Fruit fly (Drosophila melanogaster): ENCODE data around the gene Nepl14.
A peak's percentile ranks its signal among the peaks of the same experiment; 100 is the strongest.

The Nepl14 gene

dm6 chr3R:22760988-22761387 lies 2.5 kb downstream of the Nepl14 start, which contains the start of gene Nepl13:
Nepl13 (minus strand) TSS chr3R:22761076.
- no peak for TF ChIP-seq noc (tag; optimal IDR thresholded peaks at IDR 0.05)

- no peak for TF ChIP-seq noc (tag; optimal IDR thresholded peaks at IDR 0.05)
These were observed 6.4 kb downstream of the Nepl14 start for dm6 chr3R:22757117-22757516.

- TF ChIP-seq noc (tag; optimal IDR thresholded peaks at IDR 0.05): no peak
These were observed 7.2 kb downstream of the Nepl14 start for dm6 chr3R:22756289-22756688.

- TF ChIP-seq noc (tag; optimal IDR thresholded peaks at IDR 0.05): no peak
These were observed 8.2 kb downstream of the Nepl14 start for dm6 chr3R:22755187-22755777.

- peak; percentile 49 for TF ChIP-seq noc (tag; optimal IDR thresholded peaks at IDR 0.05)
These were observed 9.4 kb downstream of the Nepl14 start for dm6 chr3R:22753895-22754774.

- no peak for TF ChIP-seq noc (tag; optimal IDR thresholded peaks at IDR 0.05)
These were observed 10.0 kb downstream of the Nepl14 start for dm6 chr3R:22753600-22753894.

- TF ChIP-seq noc (tag; optimal IDR thresholded peaks at IDR 0.05): no peak
These were observed 10.6 kb downstream of the Nepl14 start for dm6 chr3R:22752929-22753328.

dm6 chr3R:22751698-22752097 lies 11.8 kb downstream of the Nepl14 start:
- TF ChIP-seq noc (tag; optimal IDR thresholded peaks at IDR 0.05): no peak

dm6 chr3R:22751111-22751510 lies 12.4 kb downstream of the Nepl14 start:
- TF ChIP-seq noc (tag; optimal IDR thresholded peaks at IDR 0.05): no peak

dm6 chr3R:22750534-22750947 lies 13.0 kb downstream of the Nepl14 start, which contains the start of the genes rumi, CG7029 and Usp12-46:
rumi (minus strand) TSS chr3R:22750597.
CG7029 (plus strand) TSS chr3R:22750901.
Usp12-46 (plus strand) TSS chr3R:22750901.
- peak; percentile 82 for TF ChIP-seq noc (tag; optimal IDR thresholded peaks at IDR 0.05)

- no peak for TF ChIP-seq noc (tag; optimal IDR thresholded peaks at IDR 0.05)
These were observed 13.5 kb downstream of the Nepl14 start for dm6 chr3R:22750039-22750438.

- no peak for TF ChIP-seq noc (tag; optimal IDR thresholded peaks at IDR 0.05)
These were observed 14.6 kb downstream of the Nepl14 start, which contains the start of gene CG31139 for dm6 chr3R:22748956-22749355. CG31139 (minus strand) TSS chr3R:22749056.

- TF ChIP-seq noc (tag; optimal IDR thresholded peaks at IDR 0.05): no peak
These were observed 16.0 kb downstream of the Nepl14 start, which contains the start of gene CG17141 for dm6 chr3R:22747423-22748090. CG17141 (minus strand) TSS chr3R:22747599.

- no peak for TF ChIP-seq noc (tag; optimal IDR thresholded peaks at IDR 0.05)
These were observed 18.1 kb downstream of the Nepl14 start, which contains the start of the genes vret and HP1c for dm6 chr3R:22745432-22745831. vret (minus strand) TSS chr3R:22745581. HP1c (plus strand) TSS chr3R:22745620.

dm6 chr3R:22740930-22741329 lies 22.6 kb downstream of the Nepl14 start, which contains the start of the genes Dcr-1 and CG6985:
Dcr-1 (minus strand) TSS chr3R:22741091.
CG6985 (plus strand) TSS chr3R:22741150.
- TF ChIP-seq noc (tag; optimal IDR thresholded peaks at IDR 0.05): no peak

dm6 chr3R:22733751-22734150 lies 29.8 kb downstream of the Nepl14 start, which contains the start of gene Takl2:
Takl2 (minus strand) TSS chr3R:22733851.
- no peak for TF ChIP-seq noc (tag; optimal IDR thresholded peaks at IDR 0.05)

All from whole organism, larva.